Worm (Caenorhabditis elegans) whole organism, L1 larva: ENCODE measurements around the gene pept-1.

Experiments used
- alr-1 ChIP-seq: fragments of 200-800 bp; sonication (Bioruptor generic); optimal IDR thresholded peaks from 2 replicates; lab custom pipeline; 2018; ENCODE audit warnings: borderline replicate concordance, mild to moderate bottlenecking, missing genetic modification characterization, missing compliant biosample characterization
- mdl-1 ChIP-seq, 2 experiments: fragments of 150-350 bp; optimal IDR thresholded peaks; 2 replicates each; lab custom pipeline; 2014 to 2017; ENCODE audit warnings: missing biosample characterization in 2 of 2, missing genetic modification characterization in 2 of 2, inconsistent platforms in 1 of 2
- snu-23 ChIP-seq: sonication (generic microtip); optimal IDR thresholded peaks from 2 replicates; lab custom pipeline; 2016; ENCODE audit warnings: missing genetic modification characterization, missing compliant biosample characterization

The pept-1 gene

ce11 chrX:6510627-6511026, 54.0 kb downstream of the pept-1 start, which contains the start of gene ttr-36:
Gene ttr-36, plus strand, starts transcription at chrX:6510927.
- TF ChIP-seq mdl-1 (tag; optimal IDR thresholded peaks at IDR 0.05; lab: Kevin White, UChicago), result no peak
- no peak for TF ChIP-seq snu-23 (GFP tag; lab: Kevin White, UChicago)
- TF ChIP-seq alr-1, result no peak
- TF ChIP-seq, all 84 proteins: peak for 0
